Fruit fly (Drosophila melanogaster) Kc167 (cell line): ENCODE measurements around the gene CG8360.

Experiments used
- Myc ChIP-seq: fragments of >200 bp; optimal IDR thresholded peaks from 2 replicates; lab custom pipeline; 2017; ENCODE audit warnings: missing external identifiers
- Sin3A ChIP-seq: fragments of >200 bp; optimal IDR thresholded peaks from 2 replicates; lab custom pipeline; 2018; ENCODE audit warnings: missing external identifiers
- h ChIP-seq: fragments of >200 bp; optimal IDR thresholded peaks from 3 replicates; lab custom pipeline; 2018; ENCODE audit warnings: missing external identifiers
- insv ChIP-seq: fragments of >200 bp; optimal IDR thresholded peaks from 3 replicates; lab custom pipeline; 2018; ENCODE audit warnings: missing external identifiers
- psq ChIP-seq: fragments of >200 bp; optimal IDR thresholded peaks from 2 replicates; lab custom pipeline; 2017; ENCODE audit warnings: missing external identifiers
- ttk ChIP-seq: sonication (Bioruptor generic); optimal IDR thresholded peaks from 2 replicates; lab custom pipeline; 2017; ENCODE audit warnings: missing external identifiers

- no peak for TF ChIP-seq h (lab: Kevin White, UChicago)
- no peak for TF ChIP-seq Myc (lab: Kevin White, UChicago)
- TF ChIP-seq psq (lab: Kevin White, UChicago): no peak
- TF ChIP-seq ttk (lab: Kevin White, UChicago): no peak
- TF ChIP-seq insv (lab: Kevin White, UChicago): no peak
- no peak for TF ChIP-seq Sin3A (lab: Kevin White, UChicago)
Observed at dm6 chr2L:8257401-8258266, 44.9 kb downstream of the CG8360 start, which contains the start of gene CG8086.
